Worm (Caenorhabditis elegans) whole organism, L1 larva: ENCODE measurements around the gene M01E10.3.

ENCODE experiments used
- blmp-1 ChIP-seq: fragments of 150-350 bp; optimal IDR thresholded peaks from 2 replicates; lab custom pipeline; 2014; ENCODE audit warnings: missing biosample characterization, missing genetic modification characterization
- elt-3 ChIP-seq, 6 experiments: fragments of 150-350 bp in 1 of 6; sonication (generic microtip); optimal IDR thresholded peaks; 2 replicates each; lab custom pipeline; 2017 to 2018; ENCODE audit warnings: missing biosample characterization in 6 of 6, missing genetic modification characterization in 6 of 6, inconsistent platforms in 1 of 6
- jun-1 ChIP-seq: fragments of 150-350 bp; optimal IDR thresholded peaks from 2 replicates; lab custom pipeline; 2014; ENCODE audit warnings: missing biosample characterization, missing genetic modification reagents, missing genetic modification characterization
- nhr-11 ChIP-seq: fragments of 150-350 bp; optimal IDR thresholded peaks from 2 replicates; lab custom pipeline; 2014; ENCODE audit warnings: missing biosample characterization, missing genetic modification characterization
- nhr-237 ChIP-seq: fragments of 150-350 bp; optimal IDR thresholded peaks from 2 replicates; lab custom pipeline; 2014; ENCODE audit warnings: missing biosample characterization, missing genetic modification characterization
- nhr-28 ChIP-seq: fragments of 150-350 bp; optimal IDR thresholded peaks from 2 replicates; lab custom pipeline; 2014; ENCODE audit warnings: missing biosample characterization, missing genetic modification characterization
- nhr-76 ChIP-seq: sonication (generic microtip); optimal IDR thresholded peaks from 2 replicates; lab custom pipeline; 2017; ENCODE audit warnings: missing biosample characterization, missing genetic modification characterization
- nhr-77 ChIP-seq: fragments of 150-350 bp; optimal IDR thresholded peaks from 2 replicates; lab custom pipeline; 2014; ENCODE audit warnings: missing biosample characterization, missing genetic modification characterization
- pax-3 ChIP-seq: fragments of 200-800 bp; sonication (Bioruptor generic); optimal IDR thresholded peaks from 2 replicates; lab custom pipeline; 2018; ENCODE audit warnings: mild to moderate bottlenecking, missing genetic modification characterization, moderate library complexity, missing compliant biosample characterization
- snpc-4 ChIP-seq: fragments of 150-350 bp; optimal IDR thresholded peaks from 2 replicates; lab custom pipeline; 2014; ENCODE audit warnings: missing biosample characterization, missing genetic modification characterization
- sox-4 ChIP-seq: sonication (generic microtip); optimal IDR thresholded peaks from 2 replicates; lab custom pipeline; 2016; ENCODE audit warnings: missing genetic modification characterization, missing compliant biosample characterization
- sup-37 ChIP-seq: fragments of 200-800 bp; sonication (Bioruptor generic); optimal IDR thresholded peaks from 2 replicates; lab custom pipeline; 2018; ENCODE audit warnings: mild to moderate bottlenecking, missing genetic modification characterization, missing compliant biosample characterization
- xbp-1 ChIP-seq: sonication (generic microtip); optimal IDR thresholded peaks from 2 replicates; lab custom pipeline; 2016; ENCODE audit warnings: missing genetic modification characterization, missing compliant biosample characterization
- zag-1 ChIP-seq: fragments of 150-350 bp; optimal IDR thresholded peaks from 2 replicates; lab custom pipeline; 2014; ENCODE audit warnings: missing biosample characterization, missing genetic modification characterization

DNA sequence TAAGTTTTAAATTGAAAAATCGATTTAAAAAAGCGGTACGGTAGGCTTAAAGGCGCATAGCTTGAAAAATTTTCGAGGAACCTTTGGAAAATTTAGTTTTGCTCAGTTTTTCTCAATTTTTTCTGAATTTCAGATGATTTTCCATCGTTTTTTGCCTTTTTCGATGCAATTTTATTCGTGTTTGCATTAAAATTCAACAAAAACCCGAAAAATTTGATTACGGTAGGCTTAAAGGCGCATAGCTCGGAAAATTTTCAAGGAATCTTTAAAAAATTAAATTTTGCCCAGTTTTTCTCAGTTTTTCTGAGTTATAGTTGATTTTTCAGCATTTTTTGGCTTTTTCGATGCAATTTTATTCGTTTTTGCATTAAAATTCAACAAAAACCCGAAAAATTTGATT lies 47.3 kb upstream of the M01E10.3 start:
- TF ChIP-seq nhr-237 (tag; lab: Kevin White, UChicago), result no peak
- no peak for TF ChIP-seq nhr-76 (tag; lab: Kevin White, UChicago)
- TF ChIP-seq jun-1 (tag; lab: Kevin White, UChicago), result no peak
- no peak for TF ChIP-seq pax-3
- no peak for TF ChIP-seq nhr-11
- TF ChIP-seq xbp-1 (tag; lab: Kevin White, UChicago), result no peak
- no peak for TF ChIP-seq snpc-4
- no peak for TF ChIP-seq zag-1 (tag; lab: Kevin White, UChicago)
- TF ChIP-seq sox-4 (tag; lab: Kevin White, UChicago), result no peak
- TF ChIP-seq nhr-77 (tag; lab: Kevin White, UChicago), result no peak
- TF ChIP-seq nhr-28, result no peak
- no peak for TF ChIP-seq blmp-1 (tag; lab: Kevin White, UChicago)
- no peak for TF ChIP-seq elt-3 (tag; optimal IDR thresholded peaks at IDR 0.05; lab: Kevin White, UChicago)
- TF ChIP-seq sup-37 (GFP tag; lab: Kevin White, UChicago), result no peak
